Fruit fly (Drosophila melanogaster) whole organism, embryonic: ENCODE data around the gene wuho.

Experiments used
- Antp ChIP-seq: fragments of 200-800 bp; sonication (Bioruptor generic); optimal IDR thresholded peaks from 3 replicates; lab custom pipeline; 2016; ENCODE audit warnings: missing biosample characterization, missing genetic modification characterization
- Bdp1 ChIP-seq: fragments of 200-800 bp; sonication (Bioruptor generic); optimal IDR thresholded peaks from 3 replicates; lab custom pipeline; 2016; ENCODE audit warnings: missing biosample characterization, missing genetic modification characterization
- CG11723 ChIP-seq: fragments of 200-800 bp; sonication (Bioruptor generic); optimal IDR thresholded peaks from 2 replicates; lab custom pipeline; 2017; ENCODE audit warnings: missing biosample characterization, mild to moderate bottlenecking, missing genetic modification characterization
- CG12391 ChIP-seq: fragments of 200-800 bp; sonication (Bioruptor generic); optimal IDR thresholded peaks from 3 replicates; lab custom pipeline; 2018; ENCODE audit warnings: missing biosample characterization, mild to moderate bottlenecking, missing genetic modification characterization, moderate library complexity
- CG13775 ChIP-seq: fragments of 200-800 bp; sonication (Bioruptor generic); optimal IDR thresholded peaks from 3 replicates; lab custom pipeline; 2017; ENCODE audit warnings: missing biosample characterization, mild to moderate bottlenecking, missing genetic modification characterization
- CG14050 ChIP-seq: fragments of 200-800 bp; sonication (Bioruptor generic); IDR thresholded peaks from 3 replicates; pipeline ENCODE4 v1.3.6; 2022; ENCODE audit warnings: missing biosample characterization, missing genetic modification characterization
- CG14710 ChIP-seq: fragments of 200-800 bp; sonication (Bioruptor generic); optimal IDR thresholded peaks from 3 replicates; lab custom pipeline; 2019; ENCODE audit warnings: missing biosample characterization, mild to moderate bottlenecking, missing genetic modification characterization, moderate library complexity
- CG1529 ChIP-seq: fragments of 200-800 bp; sonication (Bioruptor generic); optimal IDR thresholded peaks from 3 replicates; lab custom pipeline; 2018; ENCODE audit warnings: missing biosample characterization, missing genetic modification characterization
- CG16815 ChIP-seq: fragments of 200-800 bp; sonication (Bioruptor generic); optimal IDR thresholded peaks from 3 replicates; lab custom pipeline; 2017; ENCODE audit warnings: missing biosample characterization, mild to moderate bottlenecking, missing genetic modification characterization
- CG16863 ChIP-seq: fragments of 200-800 bp; sonication (Bioruptor generic); optimal IDR thresholded peaks from 3 replicates; lab custom pipeline; 2016; ENCODE audit warnings: missing biosample characterization, missing genetic modification characterization
- CG17186 ChIP-seq: fragments of 200-800 bp; sonication (Bioruptor generic); optimal IDR thresholded peaks from 3 replicates; lab custom pipeline; 2017; ENCODE audit warnings: missing biosample characterization, missing genetic modification reagents, missing genetic modification characterization
- CG17328 ChIP-seq: fragments of 200-800 bp; sonication (Bioruptor generic); IDR thresholded peaks from 2 replicates; pipeline ENCODE4 v1.3.6; 2022; ENCODE audit warnings: missing biosample characterization, missing genetic modification characterization
- CG31365 ChIP-seq: fragments of 200-800 bp; sonication (Bioruptor generic); optimal IDR thresholded peaks from 2 replicates; lab custom pipeline; 2018; ENCODE audit warnings: missing biosample characterization, mild to moderate bottlenecking, missing genetic modification characterization
- CG33213 ChIP-seq: fragments of 200-800 bp; sonication (Bioruptor generic); optimal IDR thresholded peaks from 3 replicates; lab custom pipeline; 2016; ENCODE audit warnings: missing biosample characterization, missing genetic modification characterization
- CG6272 ChIP-seq: fragments of 200-800 bp; sonication (Bioruptor generic); IDR thresholded peaks from 2 replicates; pipeline ENCODE4 v1.3.6; 2022; ENCODE audit warnings: missing biosample characterization, missing genetic modification characterization
- CG8359 ChIP-seq: fragments of 200-800 bp; sonication (Bioruptor generic); optimal IDR thresholded peaks from 2 replicates; lab custom pipeline; 2017; ENCODE audit warnings: missing biosample characterization, mild to moderate bottlenecking, missing genetic modification characterization, borderline replicate concordance
- CG9797 ChIP-seq: fragments of 200-800 bp; sonication (Bioruptor generic); optimal IDR thresholded peaks from 3 replicates; lab custom pipeline; 2018; ENCODE audit warnings: missing biosample characterization, mild to moderate bottlenecking, missing genetic modification characterization
- CHES-1-like ChIP-seq: fragments of 200-800 bp; sonication (Bioruptor generic); optimal IDR thresholded peaks from 2 replicates; lab custom pipeline; 2016; ENCODE audit warnings: missing biosample characterization, missing genetic modification characterization
- D ChIP-seq, 2 experiments: fragments of 200-800 bp in 1 of 2; fragments of >200 bp in 1 of 2; sonication (Bioruptor generic) in 1 of 2; optimal IDR thresholded peaks; 2 replicates in 1 of 2; 3 replicates in 1 of 2; lab custom pipeline; 2017; ENCODE audit warnings: mild to moderate bottlenecking in 1 of 2, missing biosample characterization in 1 of 2, missing genetic modification characterization in 1 of 2, missing genetic modification reagents in 1 of 2
- D19B ChIP-seq: fragments of 200-800 bp; sonication (Bioruptor generic); optimal IDR thresholded peaks from 2 replicates; lab custom pipeline; 2017; ENCODE audit warnings: missing biosample characterization, mild to moderate bottlenecking, missing genetic modification characterization
- Dad ChIP-seq: fragments of 200-800 bp; sonication (Bioruptor generic); optimal IDR thresholded peaks from 3 replicates; lab custom pipeline; 2016; ENCODE audit warnings: missing biosample characterization, missing genetic modification characterization
- Dek ChIP-seq: fragments of 200-800 bp; sonication (Bioruptor generic); optimal IDR thresholded peaks from 3 replicates; lab custom pipeline; 2019; ENCODE audit warnings: missing biosample characterization, mild to moderate bottlenecking, missing genetic modification characterization, moderate library complexity
- Dref ChIP-seq: fragments of 200-800 bp; sonication (Bioruptor generic); IDR thresholded peaks from 2 replicates; pipeline ENCODE4 v1.3.6; 2022; ENCODE audit warnings: missing biosample characterization, missing genetic modification characterization
- Gug ChIP-seq: fragments of 200-800 bp; sonication (Bioruptor generic); IDR thresholded peaks from 4 replicates; pipeline ENCODE4 v1.3.6; 2022; ENCODE audit warnings: missing biosample characterization, missing genetic modification characterization
- HLH54F ChIP-seq: fragments of 200-800 bp; sonication (Bioruptor generic); optimal IDR thresholded peaks from 3 replicates; lab custom pipeline; 2016; ENCODE audit warnings: missing biosample characterization, missing genetic modification characterization
- Lhr ChIP-seq: fragments of 200-800 bp; sonication (Bioruptor generic); optimal IDR thresholded peaks from 3 replicates; lab custom pipeline; 2017; ENCODE audit warnings: mild to moderate bottlenecking, missing biosample characterization, missing genetic modification reagents, missing genetic modification characterization
- MESR4 ChIP-seq: fragments of 200-800 bp; sonication (Bioruptor generic); optimal IDR thresholded peaks from 2 replicates; lab custom pipeline; 2018; ENCODE audit warnings: missing biosample characterization, mild to moderate bottlenecking, missing genetic modification characterization, moderate library complexity
- Mad ChIP-seq: fragments of 200-800 bp; sonication (Bioruptor generic); optimal IDR thresholded peaks from 2 replicates; lab custom pipeline; 2016; ENCODE audit warnings: missing biosample characterization, missing genetic modification characterization
- Optix ChIP-seq: fragments of 200-800 bp; sonication (Bioruptor generic); IDR thresholded peaks from 3 replicates; pipeline ENCODE4 v1.3.6; 2022; ENCODE audit warnings: missing biosample characterization, missing genetic modification characterization
- TFAM ChIP-seq: fragments of 200-800 bp; sonication (Bioruptor generic); optimal IDR thresholded peaks from 2 replicates; lab custom pipeline; 2017; ENCODE audit warnings: missing biosample characterization, missing genetic modification characterization, inconsistent platforms
- Taf1 ChIP-seq: fragments of 200-800 bp; sonication (Bioruptor generic); IDR thresholded peaks from 2 replicates; pipeline ENCODE4 v1.3.6; 2022; ENCODE audit warnings: missing biosample characterization, missing genetic modification characterization
- Usf ChIP-seq: fragments of 200-800 bp; sonication (Bioruptor generic); optimal IDR thresholded peaks from 2 replicates; lab custom pipeline; 2017; ENCODE audit warnings: missing genotype, missing biosample characterization, missing genetic modification characterization
- corto ChIP-seq: fragments of 200-800 bp; sonication (Bioruptor generic); optimal IDR thresholded peaks from 2 replicates; lab custom pipeline; 2016; ENCODE audit warnings: missing biosample characterization, mild to moderate bottlenecking, missing genetic modification characterization, moderate library complexity
- dati ChIP-seq: fragments of 200-800 bp; sonication (Bioruptor generic); IDR thresholded peaks from 2 replicates; pipeline ENCODE4 v1.3.6; 2022; ENCODE audit warnings: missing biosample characterization, missing genetic modification characterization
- fd96Cb ChIP-seq: fragments of 200-800 bp; sonication (Bioruptor generic); optimal IDR thresholded peaks from 2 replicates; lab custom pipeline; 2018; ENCODE audit warnings: missing biosample characterization, mild to moderate bottlenecking, missing genetic modification characterization, moderate library complexity
- fu2 ChIP-seq: fragments of 200-800 bp; sonication (Bioruptor generic); optimal IDR thresholded peaks from 2 replicates; lab custom pipeline; 2016; ENCODE audit warnings: missing biosample characterization, missing genetic modification characterization
- gem ChIP-seq: fragments of 200-800 bp; sonication (Bioruptor generic); optimal IDR thresholded peaks from 2 replicates; lab custom pipeline; 2019; ENCODE audit warnings: missing biosample characterization, mild to moderate bottlenecking, missing genetic modification characterization, moderate library complexity
- jigr1 ChIP-seq: fragments of 200-800 bp; sonication (Bioruptor generic); IDR thresholded peaks from 3 replicates; pipeline ENCODE4 v1.3.6; 2022; ENCODE audit warnings: missing biosample characterization, missing genetic modification characterization
- nau ChIP-seq: fragments of 200-800 bp; sonication (Bioruptor generic); optimal IDR thresholded peaks from 3 replicates; lab custom pipeline; 2017; ENCODE audit warnings: missing biosample characterization, mild to moderate bottlenecking, missing genetic modification characterization, missing genetic modification reagents
- pnt ChIP-seq: fragments of 200-800 bp; sonication (Bioruptor generic); optimal IDR thresholded peaks from 3 replicates; lab custom pipeline; 2016; ENCODE audit warnings: missing biosample characterization, missing genetic modification characterization
- prd ChIP-seq, 3 experiments: fragments of >200 bp in 2 of 3; fragments of 200-800 bp in 1 of 3; sonication (Bioruptor generic) in 1 of 3; optimal IDR thresholded peaks in 2 of 3; IDR thresholded peaks in 1 of 3; 2 replicates in 2 of 3; 3 replicates in 1 of 3; pipeline versions ENCODE4 v1.3.6 to Lab custom; 2017 to 2022; ENCODE audit warnings: missing biosample characterization in 1 of 3, missing genetic modification characterization in 1 of 3
- pum ChIP-seq: fragments of 200-800 bp; sonication (Bioruptor generic); optimal IDR thresholded peaks from 2 replicates; lab custom pipeline; 2016; ENCODE audit warnings: missing biosample characterization, missing genetic modification characterization
- row ChIP-seq: fragments of 200-800 bp; sonication (Bioruptor generic); IDR thresholded peaks from 3 replicates; pipeline ENCODE4 v1.3.6; 2022; ENCODE audit warnings: missing biosample characterization, missing genetic modification characterization
- sim ChIP-seq: fragments of 200-800 bp; sonication (Bioruptor generic); IDR thresholded peaks from 2 replicates; pipeline ENCODE4 v1.3.6; 2022; ENCODE audit warnings: missing biosample characterization, missing genetic modification characterization
- slou ChIP-seq: fragments of 200-800 bp; sonication (Bioruptor generic); optimal IDR thresholded peaks from 3 replicates; lab custom pipeline; 2016; ENCODE audit warnings: missing biosample characterization, missing genetic modification characterization
- stwl ChIP-seq: fragments of 200-800 bp; sonication (Bioruptor generic); optimal IDR thresholded peaks from 3 replicates; lab custom pipeline; 2018; ENCODE audit warnings: missing biosample characterization, mild to moderate bottlenecking, missing genetic modification characterization, moderate library complexity
- tup ChIP-seq: fragments of 200-800 bp; sonication (Bioruptor generic); optimal IDR thresholded peaks from 2 replicates; lab custom pipeline; 2016; ENCODE audit warnings: missing biosample characterization, mild to moderate bottlenecking, missing genetic modification characterization, moderate library complexity
- wdn ChIP-seq: fragments of 200-800 bp; sonication (Bioruptor generic); IDR thresholded peaks from 2 replicates; pipeline ENCODE4 v1.3.6; 2022; ENCODE audit warnings: missing biosample characterization, missing genetic modification characterization
- wek ChIP-seq: fragments of 200-800 bp; sonication (Bioruptor generic); optimal IDR thresholded peaks from 3 replicates; lab custom pipeline; 2018; ENCODE audit warnings: missing biosample characterization, mild to moderate bottlenecking, missing genetic modification characterization, moderate library complexity

The wuho gene

dm6 chrX:6267187-6267711 lies 20.7 kb upstream of the wuho start, which contains the start of gene schlank (continued):
- peak; percentile 37 for TF ChIP-seq CG33213 (GFP tag; lab: Kevin White, UChicago)
- TF ChIP-seq fd96Cb (tag; lab: Kevin White, UChicago) = peak; percentile 45
- TF ChIP-seq CG1529 = no peak
- peak; percentile 25 for TF ChIP-seq Dad (GFP tag; lab: Kevin White, UChicago)
- peak; percentile 59 for TF ChIP-seq fu2 (GFP tag; lab: Kevin White, UChicago)
- no peak for TF ChIP-seq CG8359 (GFP tag; lab: Kevin White, UChicago)
- peak; percentile 71 for TF ChIP-seq Lhr
- TF ChIP-seq CG16863 (GFP tag; lab: Kevin White, UChicago) = peak; percentile 57
- peak; percentile 62 for TF ChIP-seq CG14710 (tag; lab: Kevin White, UChicago)
- TF ChIP-seq Optix (GFP tag; lab: Robert Waterston, UW) = peak; percentile 63; the same call in 2 of the 3 replicates
- no peak for TF ChIP-seq tup (GFP tag; lab: Kevin White, UChicago)
- TF ChIP-seq row = peak; percentile 91
- TF ChIP-seq Antp (GFP tag; lab: Kevin White, UChicago) = peak; percentile 75
- TF ChIP-seq CG12391 (tag; lab: Kevin White, UChicago) = peak; percentile 52
- TF ChIP-seq jigr1 (GFP tag; lab: Robert Waterston, UW) = 0 out of 3 replicates have a peak, but pooled peaks have one; percentile 46
- no peak for TF ChIP-seq dati
- 0 out of 2 replicates have a peak, but pooled peaks have one; percentile 6 for TF ChIP-seq CG6272 (GFP tag; lab: Robert Waterston, UW)
- TF ChIP-seq MESR4 (GFP tag; lab: Kevin White, UChicago) = no peak
- peak; percentile 24; the same call in 1 of the 2 replicates for TF ChIP-seq Dref (GFP tag; lab: Robert Waterston, UW)
- TF ChIP-seq Taf1 = no peak
- peak; percentile 60 for TF ChIP-seq pnt (GFP tag; lab: Kevin White, UChicago)
- peak; percentile 32; the same call in 1 of the 3 replicates for TF ChIP-seq CG14050 (GFP tag; lab: Robert Waterston, UW)
- TF ChIP-seq gem (tag; lab: Kevin White, UChicago) = peak; percentile 69
- TF ChIP-seq CG9797 (GFP tag; lab: Kevin White, UChicago) = peak; percentile 89
- TF ChIP-seq CG31365 (tag; lab: Kevin White, UChicago) = no peak
- TF ChIP-seq CG17186 = peak; percentile 27
- peak; percentile 18; the same call in 1 of the 2 replicates for TF ChIP-seq CG17328 (GFP tag; lab: Robert Waterston, UW)
- peak; percentile 20 for TF ChIP-seq slou
- peak; percentile 56 for TF ChIP-seq wdn (GFP tag; lab: Robert Waterston, UW)
- peak; percentile 17 for TF ChIP-seq Bdp1 (GFP tag; lab: Kevin White, UChicago)
- peak; percentile 67 for TF ChIP-seq Gug (GFP tag; lab: Robert Waterston, UW)
- TF ChIP-seq wek (GFP tag; lab: Kevin White, UChicago) = no peak
- peak; percentile 32 for TF ChIP-seq stwl (tag; lab: Kevin White, UChicago)
- peak; percentile 62 for TF ChIP-seq CG13775 (GFP tag; lab: Kevin White, UChicago)
- no peak for TF ChIP-seq nau (GFP tag; lab: Kevin White, UChicago)
- TF ChIP-seq HLH54F (GFP tag; lab: Kevin White, UChicago) = peak; percentile 67
- TF ChIP-seq Usf (GFP tag; lab: Kevin White, UChicago) = no peak
- no peak for TF ChIP-seq D (optimal IDR thresholded peaks at IDR 0.05; lab: Kevin White, UChicago)
- no peak for TF ChIP-seq D (GFP tag; optimal IDR thresholded peaks at IDR 0.05; lab: Kevin White, UChicago)
- TF ChIP-seq CG16815 (GFP tag; lab: Kevin White, UChicago) = peak; percentile 33
- no peak for TF ChIP-seq sim
- TF ChIP-seq corto = no peak
- TF ChIP-seq Dek (tag; lab: Kevin White, UChicago) = peak; percentile 35
- TF ChIP-seq CHES-1-like = peak; percentile 9
- peak; percentile 51 for TF ChIP-seq pum (GFP tag; lab: Kevin White, UChicago)
- peak; percentile 28 for TF ChIP-seq CG11723 (GFP tag; lab: Kevin White, UChicago)
- TF ChIP-seq TFAM (GFP tag; lab: Kevin White, UChicago) = no peak
- no peak for TF ChIP-seq prd (optimal IDR thresholded peaks at IDR 0.05; lab: Kevin White, UChicago)
- peak; percentile 81 for TF ChIP-seq prd (GFP tag; IDR thresholded peaks at IDR 0.05; lab: Robert Waterston, UW)
- TF ChIP-seq D19B = no peak
- no peak for TF ChIP-seq Mad (GFP tag; lab: Kevin White, UChicago)
